Fruit fly (Drosophila melanogaster): ENCODE results near the gene CG42613.

CG42613 gene

dm6 chr3R:18987428-18988416, 58.7 kb downstream of the CG42613 start (continued):
- TF ChIP-seq acj6 (GFP tag; optimal IDR thresholded peaks at IDR 0.05) (peak; percentile 17), net (GFP tag; optimal IDR thresholded peaks at IDR 0.05) (peak; percentile 60), Sox14 (GFP tag; optimal IDR thresholded peaks at IDR 0.05) (peak; percentile 53), CG11762 (GFP tag; optimal IDR thresholded peaks at IDR 0.05; ENCODE audit: insufficient read depth) (no peak), eg (GFP tag; IDR thresholded peaks at IDR 0.05) (peak; percentile 37; the same call in 2 of the 3 replicates), CG3919 (GFP tag; optimal IDR thresholded peaks at IDR 0.05) (peak; percentile 62), vri (GFP tag; optimal IDR thresholded peaks at IDR 0.05) (no peak), CG10631 (GFP tag; optimal IDR thresholded peaks at IDR 0.05) (peak; percentile 13), fkh (GFP tag; optimal IDR thresholded peaks at IDR 0.05) (peak; percentile 71), CG31627 (GFP tag; optimal IDR thresholded peaks at IDR 0.05) (no peak), pdm3 (GFP tag; optimal IDR thresholded peaks at IDR 0.05) (peak; percentile 51), CG7368 (GFP tag; optimal IDR thresholded peaks at IDR 0.05) (peak; percentile 32), CG6276 (GFP tag; optimal IDR thresholded peaks at IDR 0.05) (peak; percentile 39), lz (GFP tag; optimal IDR thresholded peaks at IDR 0.05) (peak; percentile 2), fd59A (GFP tag; optimal IDR thresholded peaks at IDR 0.05) (peak; percentile 19), CG6808 (GFP tag; optimal IDR thresholded peaks at IDR 0.05) (peak; percentile 51), Eip78C (GFP tag) (peak; percentile 86), CG6163 (GFP tag; IDR thresholded peaks at IDR 0.05) (no peak), CG3032 (tag; optimal IDR thresholded peaks at IDR 0.05) (no peak), CG8319 (GFP tag; optimal IDR thresholded peaks at IDR 0.05) (no peak), CG11902 (GFP tag; optimal IDR thresholded peaks at IDR 0.05) (peak; percentile 16), CG15336 (GFP tag; IDR thresholded peaks at IDR 0.05) (peak; percentile 61; the same call in 1 of the 2 replicates), CG9139 (GFP tag; optimal IDR thresholded peaks at IDR 0.05) (no peak), CG34406 (GFP tag; optimal IDR thresholded peaks at IDR 0.05) (peak; percentile 13), CG8632 (GFP tag; optimal IDR thresholded peaks at IDR 0.05) (no peak), Met (GFP tag; optimal IDR thresholded peaks at IDR 0.05) (no peak)

- TF ChIP-seq CG11902 (GFP tag; optimal IDR thresholded peaks at IDR 0.05) (no peak), Lpt (GFP tag; optimal IDR thresholded peaks at IDR 0.05) (no peak), ss (GFP tag; optimal IDR thresholded peaks at IDR 0.05) (peak in 1 of 2 experiments; percentile 91)
Observed at dm6 chr3R:18988957-18989818, 60.2 kb downstream of the CG42613 start.

- TF ChIP-seq fkh (GFP tag; optimal IDR thresholded peaks at IDR 0.05) (no peak), Eip75B (GFP tag; optimal IDR thresholded peaks at IDR 0.05) (no peak), CG7368 (GFP tag; optimal IDR thresholded peaks at IDR 0.05) (no peak)
Observed at dm6 chr3R:18989819-18990137, 60.8 kb downstream of the CG42613 start.

dm6 chr3R:18990514-18990913, 61.5 kb downstream of the CG42613 start:
- TF ChIP-seq Eip75B (GFP tag; optimal IDR thresholded peaks at IDR 0.05) = peak; percentile 80
- peak; percentile 84 for TF ChIP-seq Met (GFP tag; optimal IDR thresholded peaks at IDR 0.05)
- peak; percentile 49 for TF ChIP-seq CG8319 (GFP tag; optimal IDR thresholded peaks at IDR 0.05)
- TF ChIP-seq CG11762 (GFP tag; optimal IDR thresholded peaks at IDR 0.05; ENCODE audit: insufficient read depth) = peak; percentile 51
- peak; percentile 77 for TF ChIP-seq Sox102F (GFP tag; optimal IDR thresholded peaks at IDR 0.05)
- no peak for TF ChIP-seq Blimp-1 (GFP tag; optimal IDR thresholded peaks at IDR 0.05)
- peak; percentile 66 for TF ChIP-seq cyc (GFP tag; optimal IDR thresholded peaks at IDR 0.05)
- peak in 1 of 2 experiments; percentile 66 for TF ChIP-seq salr (GFP tag; optimal IDR thresholded peaks at IDR 0.05)
- peak; percentile 85 for TF ChIP-seq topi (GFP tag; optimal IDR thresholded peaks at IDR 0.05)
- peak; percentile 48 for TF ChIP-seq CG7368 (GFP tag; optimal IDR thresholded peaks at IDR 0.05)
- peak; percentile 65 for TF ChIP-seq CG10669 (GFP tag; optimal IDR thresholded peaks at IDR 0.05)
- peak; percentile 6 for TF ChIP-seq dsx (GFP tag; optimal IDR thresholded peaks at IDR 0.05; ENCODE audit: poor library complexity, severe bottlenecking)
- no peak for TF ChIP-seq Hr38 (GFP tag; optimal IDR thresholded peaks at IDR 0.05)
- no peak for TF ChIP-seq CG6854 (GFP tag; optimal IDR thresholded peaks at IDR 0.05)
- TF ChIP-seq fkh (GFP tag; optimal IDR thresholded peaks at IDR 0.05) = no peak
- no peak for TF ChIP-seq dac (GFP tag; optimal IDR thresholded peaks at IDR 0.05)
- TF ChIP-seq svp (GFP tag) = peak; percentile 93
- peak; percentile 81 for TF ChIP-seq Ets96B (tag; optimal IDR thresholded peaks at IDR 0.05)
- TF ChIP-seq lz (GFP tag; optimal IDR thresholded peaks at IDR 0.05) = peak; percentile 80
- TF ChIP-seq CG6163 (GFP tag; IDR thresholded peaks at IDR 0.05) = no peak
- peak; percentile 24 for TF ChIP-seq CG1621 (tag; optimal IDR thresholded peaks at IDR 0.05)
